Worm (Caenorhabditis elegans): ENCODE results near the gene pudl-2.

- TF ChIP-seq egl-27 (tag; optimal IDR thresholded peaks at IDR 0.05) (no peak), nhr-28 (tag; optimal IDR thresholded peaks at IDR 0.05) (no peak), ama-1 (optimal IDR thresholded peaks at IDR 0.05) (no peak), fos-1 (tag; optimal IDR thresholded peaks at IDR 0.05) (no peak), aha-1 (tag; optimal IDR thresholded peaks at IDR 0.05) (no peak), unc-62 (GFP tag; optimal IDR thresholded peaks at IDR 0.05) (no peak), aly-2 (tag; optimal IDR thresholded peaks at IDR 0.05) (no peak), nhr-85 (tag) (no peak), pag-3 (tag; optimal IDR thresholded peaks at IDR 0.05; ENCODE audit: borderline replicate concordance, insufficient read depth) (no peak), nhr-90 (tag; optimal IDR thresholded peaks at IDR 0.05; ENCODE audit: poor library complexity) (no peak), jun-1 (tag; optimal IDR thresholded peaks at IDR 0.05) (no peak), efl-3 (GFP tag; optimal IDR thresholded peaks at IDR 0.05) (no peak)
These were observed 36.3 kb upstream of the pudl-2 start, which contains the start of gene Y54G2A.52 for ce11 chrIV:2798339-2798738.
